Worm (Caenorhabditis elegans): Measurements from ENCODE around the gene Y17D7C.2.

Y17D7C.2 gene

DNA sequence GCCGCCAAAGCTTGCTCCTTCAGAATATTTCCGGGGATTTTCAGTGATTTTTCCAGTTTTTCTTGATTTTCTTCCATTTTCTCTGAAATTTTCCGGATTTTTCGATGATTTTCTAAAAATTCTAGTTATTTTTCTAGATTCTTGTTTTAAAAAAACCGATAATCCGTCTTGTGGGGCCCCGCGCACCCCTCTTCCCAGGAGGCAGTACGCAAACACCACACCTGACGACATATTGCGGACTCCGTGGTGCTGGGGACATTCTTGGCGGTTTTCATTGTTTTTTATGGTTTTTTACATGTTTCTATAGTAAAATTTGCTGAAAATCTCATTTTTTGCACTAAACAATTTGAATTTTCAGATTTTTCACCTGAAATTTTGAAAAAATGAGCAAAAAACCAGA is 30.1 kb downstream of the Y17D7C.2 start, which contains the start of the genes ubc-19 and Y69H2.7:
TSS of gene ubc-19 (minus strand) at position 82 of the 400 bp plus-strand sequence.
TSS of gene Y69H2.7 (plus strand) at position 309 of the 400 bp plus-strand sequence.
- TF ChIP-seq mab-5 (tag; optimal IDR thresholded peaks at IDR 0.05) (no peak), snpc-4 (tag; optimal IDR thresholded peaks at IDR 0.05) (no peak), R02D3.7 (tag; optimal IDR thresholded peaks at IDR 0.05) (no peak), ztf-1 (GFP tag; conservative IDR thresholded peaks at IDR 0.05) (no peak), aly-2 (tag; optimal IDR thresholded peaks at IDR 0.05) (no peak), lsy-2 (tag; optimal IDR thresholded peaks at IDR 0.05) (peak; percentile 22 to 50), F13H6.1 (tag; optimal IDR thresholded peaks at IDR 0.05) (no peak), lin-13 (GFP tag; optimal IDR thresholded peaks at IDR 0.05) (peak; percentile 47), crh-2 (tag; optimal IDR thresholded peaks at IDR 0.05) (no peak), nhr-25 (tag; optimal IDR thresholded peaks at IDR 0.05) (no peak), mdl-1 (tag; optimal IDR thresholded peaks at IDR 0.05) (no peak), ceh-16 (tag; optimal IDR thresholded peaks at IDR 0.05) (no peak), nhr-10 (tag; optimal IDR thresholded peaks at IDR 0.05) (no peak), nhr-11 (tag; optimal IDR thresholded peaks at IDR 0.05) (no peak), sma-3 (GFP tag; optimal IDR thresholded peaks at IDR 0.05) (no peak), nhr-77 (tag; optimal IDR thresholded peaks at IDR 0.05) (no peak), egl-27 (tag; optimal IDR thresholded peaks at IDR 0.05) (no peak), C34F6.9 (tag; optimal IDR thresholded peaks at IDR 0.05) (peak; percentile 5), ztf-4 (tag; optimal IDR thresholded peaks at IDR 0.05) (no peak), lin-39 (tag; optimal IDR thresholded peaks at IDR 0.05) (no peak), unc-55 (GFP tag; optimal IDR thresholded peaks at IDR 0.05) (peak; percentile 35), zag-1 (tag; optimal IDR thresholded peaks at IDR 0.05) (no peak), gmeb-1 (tag; optimal IDR thresholded peaks at IDR 0.05) (no peak), unc-62 (GFP tag; optimal IDR thresholded peaks at IDR 0.05) (no peak), nhr-21 (tag; optimal IDR thresholded peaks at IDR 0.05) (no peak)

DNA sequence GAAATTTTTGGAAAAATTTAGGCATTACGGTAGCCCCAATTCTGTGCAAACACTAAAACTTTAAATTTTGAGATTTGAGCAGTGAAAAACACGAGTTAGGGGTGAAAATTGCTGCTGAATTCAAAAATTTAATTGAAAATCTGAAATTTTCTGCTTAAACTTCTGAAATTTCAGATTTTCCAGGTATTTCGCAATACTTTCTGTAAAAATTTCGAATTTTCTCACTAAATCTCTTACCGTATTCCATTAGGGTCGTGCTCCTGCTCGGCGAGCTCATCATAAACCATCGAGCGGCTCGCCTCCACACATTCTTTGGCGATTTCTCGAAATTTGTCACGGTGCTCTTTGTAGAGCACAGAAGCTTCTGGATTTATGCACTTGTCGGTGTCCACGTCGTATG is 32.4 kb downstream of the Y17D7C.2 start:
- TF ChIP-seq snpc-4 (tag; optimal IDR thresholded peaks at IDR 0.05) (no peak), peb-1 (tag; optimal IDR thresholded peaks at IDR 0.05) (no peak), zag-1 (tag; optimal IDR thresholded peaks at IDR 0.05) (no peak), ztf-4 (tag; optimal IDR thresholded peaks at IDR 0.05) (no peak), nhr-25 (tag; optimal IDR thresholded peaks at IDR 0.05) (no peak), ceh-16 (tag; optimal IDR thresholded peaks at IDR 0.05) (no peak), ztf-11 (tag; optimal IDR thresholded peaks at IDR 0.05) (no peak), skn-1 (tag; optimal IDR thresholded peaks at IDR 0.05) (no peak), ZK546.5 (tag; optimal IDR thresholded peaks at IDR 0.05) (no peak), nhr-11 (tag; optimal IDR thresholded peaks at IDR 0.05) (no peak), nhr-129 (tag; optimal IDR thresholded peaks at IDR 0.05) (no peak), unc-62 (GFP tag; optimal IDR thresholded peaks at IDR 0.05) (no peak)

DNA sequence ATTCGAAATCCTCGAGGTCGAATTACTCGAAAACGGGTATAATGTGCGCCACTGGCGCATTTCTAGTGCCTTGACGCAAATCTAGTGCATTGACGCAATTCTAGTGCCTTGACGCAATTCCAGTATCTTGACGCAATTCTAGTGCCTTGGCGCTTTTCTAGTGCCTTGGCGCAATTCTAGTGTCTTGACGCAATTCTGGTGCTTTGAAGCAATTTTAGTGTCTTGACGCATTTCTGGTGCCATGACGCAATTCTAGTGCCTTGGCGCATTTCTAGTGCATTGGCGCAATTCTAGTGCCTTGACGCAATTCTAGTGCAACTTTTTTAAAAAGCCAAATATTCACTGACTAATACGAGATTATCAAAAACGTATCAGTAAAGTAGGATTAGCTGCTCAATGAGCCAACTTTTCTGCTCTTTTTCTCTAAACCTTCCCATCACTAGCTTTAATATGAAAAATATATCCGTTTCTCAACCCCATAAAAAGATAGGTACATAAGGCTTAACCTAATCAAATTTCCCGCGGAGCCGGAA is 35.3 kb downstream of the Y17D7C.2 start, which contains the start of gene Y69H2.17:
TSS of gene Y69H2.17 (plus strand) at position 483 of the 533 bp plus-strand sequence.
- TF ChIP-seq F13H6.1 (tag; optimal IDR thresholded peaks at IDR 0.05), result no peak
- no peak for TF ChIP-seq ztf-4 (tag; optimal IDR thresholded peaks at IDR 0.05)
- no peak for TF ChIP-seq mab-5 (tag; optimal IDR thresholded peaks at IDR 0.05)
- TF ChIP-seq ceh-16 (tag; optimal IDR thresholded peaks at IDR 0.05), result no peak
- no peak for TF ChIP-seq R02D3.7 (tag; optimal IDR thresholded peaks at IDR 0.05)
- no peak for TF ChIP-seq alr-1 (tag; optimal IDR thresholded peaks at IDR 0.05)
- TF ChIP-seq ama-1 (optimal IDR thresholded peaks at IDR 0.05), result no peak
- TF ChIP-seq unc-39 (tag; optimal IDR thresholded peaks at IDR 0.05), result no peak
- TF ChIP-seq nhr-23 (tag; optimal IDR thresholded peaks at IDR 0.05), result no peak
- no peak for TF ChIP-seq crh-2 (tag; optimal IDR thresholded peaks at IDR 0.05)

DNA sequence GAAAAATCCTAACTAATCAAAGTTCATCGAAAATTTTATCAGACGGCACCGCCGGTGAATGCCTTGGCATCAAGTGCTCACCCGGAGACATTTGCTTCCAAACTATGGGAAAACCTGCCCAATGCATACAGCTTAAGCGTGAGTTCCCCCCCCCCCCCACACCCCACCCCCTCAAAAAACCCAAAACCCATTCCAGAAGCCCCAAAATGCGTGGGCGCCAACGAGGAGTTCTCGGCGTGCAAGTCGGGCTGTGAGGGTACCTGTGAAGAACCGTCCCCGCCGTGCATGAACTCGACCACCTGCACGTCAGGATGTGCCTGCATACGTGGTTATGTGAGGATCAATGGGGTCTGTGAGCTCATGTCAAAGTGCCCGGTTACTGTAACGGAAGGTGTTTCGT is 45.4 kb downstream of the Y17D7C.2 start:
- TF ChIP-seq ztf-4 (tag; optimal IDR thresholded peaks at IDR 0.05), result no peak
- TF ChIP-seq lin-11 (tag; optimal IDR thresholded peaks at IDR 0.05), result no peak
- no peak for TF ChIP-seq mbf-1 (tag; optimal IDR thresholded peaks at IDR 0.05)
- no peak for TF ChIP-seq C34F6.9 (tag; optimal IDR thresholded peaks at IDR 0.05)
- no peak for TF ChIP-seq lin-39 (tag; optimal IDR thresholded peaks at IDR 0.05)
- TF ChIP-seq ceh-16 (tag; optimal IDR thresholded peaks at IDR 0.05), result no peak
- no peak for TF ChIP-seq ceh-82 (tag; optimal IDR thresholded peaks at IDR 0.05)
- TF ChIP-seq aly-2 (tag; optimal IDR thresholded peaks at IDR 0.05), result no peak
- TF ChIP-seq nhr-237 (tag; optimal IDR thresholded peaks at IDR 0.05), result no peak
- no peak for TF ChIP-seq nhr-77 (tag; optimal IDR thresholded peaks at IDR 0.05)
